Worm (Caenorhabditis elegans) whole organism, late embryonic: ENCODE results near the gene Y51B9A.14.

Source experiments
- nhr-11 ChIP-seq: fragments of 150-350 bp; optimal IDR thresholded peaks from 2 replicates; lab custom pipeline; 2014; ENCODE audit warnings: missing biosample characterization, missing genetic modification characterization
- pha-4 ChIP-seq: fragments of 150-350 bp; optimal IDR thresholded peaks from 2 replicates; lab custom pipeline; 2018; ENCODE audit warnings: missing biosample characterization, missing genetic modification reagents, missing genetic modification characterization
- pros-1 ChIP-seq: fragments of 150-350 bp; optimal IDR thresholded peaks from 2 replicates; lab custom pipeline; 2014; ENCODE audit warnings: missing biosample characterization, missing genetic modification reagents, missing genetic modification characterization

DNA sequence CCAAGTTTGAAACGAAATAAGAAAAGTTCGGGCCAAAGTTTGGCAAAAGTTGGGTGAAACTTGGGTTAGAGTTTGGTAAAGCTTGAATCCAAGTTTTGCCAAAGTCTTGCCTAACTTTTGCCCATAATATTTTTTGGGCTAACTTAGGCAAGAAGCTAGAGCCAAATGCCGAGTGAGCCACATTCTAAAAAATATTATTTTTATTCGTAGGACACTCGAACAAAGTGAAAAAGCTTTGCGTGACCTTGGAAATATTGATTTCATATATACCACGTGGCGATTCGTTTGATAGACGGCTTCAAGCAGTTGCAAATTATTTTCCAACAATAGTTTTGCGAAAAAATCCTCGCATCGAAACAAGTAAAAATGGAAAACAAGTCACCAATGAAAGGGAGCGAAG is 5.6 kb upstream of the Y51B9A.14 start, which contains the start of gene Y51B9A.5:
- TF ChIP-seq pha-4 = no peak
- no peak for TF ChIP-seq pros-1 (tag; lab: Kevin White, UChicago)
- no peak for TF ChIP-seq nhr-11
